Fruit fly (Drosophila melanogaster): ENCODE results near the gene PH4alphaSG1.

Gene PH4alphaSG1

DNA sequence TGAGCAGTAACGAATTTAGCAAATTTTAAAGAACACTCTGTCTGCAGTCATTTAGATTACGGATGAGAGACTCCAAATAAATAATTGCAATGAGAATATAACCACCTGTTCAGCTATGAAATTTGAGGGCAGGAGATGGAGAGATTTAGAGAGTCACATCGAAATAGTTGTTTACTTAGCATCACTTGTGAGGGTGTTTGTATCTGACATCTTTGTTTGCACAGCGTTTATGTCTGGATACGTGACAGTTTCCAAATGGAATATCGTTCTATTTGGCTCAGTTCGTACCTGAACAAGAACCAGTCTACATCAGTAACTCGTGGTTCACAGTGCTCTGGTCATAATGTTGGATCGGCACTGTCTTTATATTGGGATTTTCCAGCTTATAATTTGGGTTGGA is 15.7 kb downstream of the PH4alphaSG1 start, which contains the start of gene PH4alphaSG2 (continued):
- peak; percentile 67 for TF ChIP-seq sens (GFP tag)
- no peak for TF ChIP-seq odd (GFP tag; optimal IDR thresholded peaks at IDR 0.05)
- no peak for TF ChIP-seq Ets97D (GFP tag; optimal IDR thresholded peaks at IDR 0.05)
- TF ChIP-seq CG31441 (GFP tag; IDR thresholded peaks at IDR 0.05), result no peak
- TF ChIP-seq Aef1 (GFP tag; IDR thresholded peaks at IDR 0.05), result no peak
- TF ChIP-seq fd102C (GFP tag; optimal IDR thresholded peaks at IDR 0.05), result no peak
- TF ChIP-seq TFAM (GFP tag; optimal IDR thresholded peaks at IDR 0.05), result no peak
- TF ChIP-seq sr (GFP tag; IDR thresholded peaks at IDR 0.05), result no peak
- TF ChIP-seq knrl (GFP tag; IDR thresholded peaks at IDR 0.05; ENCODE audit: partially characterized antibody), result no peak
- TF ChIP-seq BtbVII (GFP tag; optimal IDR thresholded peaks at IDR 0.05), result no peak
- no peak for TF ChIP-seq CG30431 (GFP tag; optimal IDR thresholded peaks at IDR 0.05)
- TF ChIP-seq Sin3A (optimal IDR thresholded peaks at IDR 0.05), result no peak
- no peak for TF ChIP-seq GATAe (GFP tag; conservative IDR thresholded peaks at IDR 0.05)
- TF ChIP-seq crol (GFP tag; IDR thresholded peaks at IDR 0.05), result no peak
- peak; percentile 71 for TF ChIP-seq CG18599 (GFP tag; optimal IDR thresholded peaks at IDR 0.05)
- no peak for TF ChIP-seq NfI (GFP tag; optimal IDR thresholded peaks at IDR 0.05)
- no peak for TF ChIP-seq Lpt (GFP tag; optimal IDR thresholded peaks at IDR 0.05)
- TF ChIP-seq NC2α (GFP tag; optimal IDR thresholded peaks at IDR 0.05), result no peak
- no peak for TF ChIP-seq CG6272 (GFP tag; IDR thresholded peaks at IDR 0.05)
- peak; percentile 17 for TF ChIP-seq luna (GFP tag; optimal IDR thresholded peaks at IDR 0.05)
- no peak for TF ChIP-seq CG8924 (tag; optimal IDR thresholded peaks at IDR 0.05)
- TF ChIP-seq CG4617 (GFP tag; optimal IDR thresholded peaks at IDR 0.05; ENCODE audit: borderline replicate concordance), result no peak
- no peak for TF ChIP-seq CG12236 (GFP tag; optimal IDR thresholded peaks at IDR 0.05)
- TF ChIP-seq HLH54F (GFP tag; optimal IDR thresholded peaks at IDR 0.05), result no peak
- TF ChIP-seq maf-S (GFP tag; optimal IDR thresholded peaks at IDR 0.05), result no peak
- TF ChIP-seq gce (GFP tag; IDR thresholded peaks at IDR 0.05), result no peak
- TF ChIP-seq CG4424 (GFP tag; optimal IDR thresholded peaks at IDR 0.05), result no peak
- TF ChIP-seq onecut (GFP tag; IDR thresholded peaks at IDR 0.05), result no peak; the same call in 1 of the 2 replicates
- TF ChIP-seq Doc2 (GFP tag; IDR thresholded peaks at IDR 0.05), result no peak
- TF ChIP-seq CG15479 (GFP tag; optimal IDR thresholded peaks at IDR 0.05), result no peak
- no peak for TF ChIP-seq CG31388 (GFP tag; optimal IDR thresholded peaks at IDR 0.05)
- TF ChIP-seq Opbp (GFP tag; IDR thresholded peaks at IDR 0.05; ENCODE audit: partially characterized antibody), result no peak
- no peak for TF ChIP-seq Bgb (GFP tag; IDR thresholded peaks at IDR 0.05; ENCODE audit: partially characterized antibody)
- 0 out of 2 replicates have a peak, but pooled peaks have one; percentile 25 for TF ChIP-seq Xrp1 (GFP tag; IDR thresholded peaks at IDR 0.05)
- no peak for TF ChIP-seq Bdp1 (GFP tag; optimal IDR thresholded peaks at IDR 0.05)
- no peak for TF ChIP-seq CG43689 (GFP tag; IDR thresholded peaks at IDR 0.05)
- no peak for TF ChIP-seq az2 (GFP tag; optimal IDR thresholded peaks at IDR 0.05)

DNA sequence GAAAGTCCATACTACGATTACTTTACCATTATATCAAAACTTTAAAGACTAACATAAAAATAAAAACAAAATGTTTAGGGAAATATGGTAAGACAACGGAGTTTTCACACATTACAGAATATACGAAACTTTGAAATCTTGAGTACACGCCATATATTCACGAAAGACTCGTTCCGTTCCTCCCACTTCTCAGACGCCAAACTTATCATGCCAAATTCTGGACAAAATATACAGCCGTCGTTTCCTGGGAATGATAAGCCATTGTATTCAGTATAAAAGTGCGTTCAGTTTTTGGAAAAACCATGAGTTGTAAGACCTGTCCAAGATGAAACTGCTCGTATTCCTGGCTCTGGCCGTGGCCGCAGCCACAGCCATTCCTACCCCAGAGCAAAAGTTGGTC is 16.8 kb downstream of the PH4alphaSG1 start, which contains the start of gene Jon99Fi:
Gene Jon99Fi, plus strand, starts transcription at position 301 of the 400 bp plus-strand sequence.
- peak; percentile 4 for TF ChIP-seq lilli (GFP tag; optimal IDR thresholded peaks at IDR 0.05)
- no peak for TF ChIP-seq fru (optimal IDR thresholded peaks at IDR 0.05)
- no peak for TF ChIP-seq CG15601 (tag; optimal IDR thresholded peaks at IDR 0.05)

DNA sequence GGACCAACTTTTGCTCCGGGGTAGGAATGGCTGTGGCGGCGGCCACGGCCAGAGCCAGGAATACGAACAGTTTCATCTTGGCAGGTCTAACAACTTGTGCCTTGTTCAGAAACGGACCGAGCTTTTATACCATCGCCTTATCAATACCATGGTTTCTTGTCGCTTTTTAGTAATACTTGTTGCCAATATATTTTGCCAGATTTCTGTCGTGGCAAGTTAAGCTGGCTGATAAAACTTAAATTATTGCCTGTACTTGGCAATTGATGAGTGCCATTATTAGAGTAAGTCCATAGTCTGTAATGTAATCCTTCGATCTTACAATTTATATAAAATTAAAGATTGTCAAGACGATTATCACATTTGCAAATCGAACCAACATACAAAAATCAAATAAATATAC is 17.6 kb downstream of the PH4alphaSG1 start, which contains the start of gene Jon99Fii:
Gene Jon99Fii, minus strand, starts transcription at position 101 of the 400 bp plus-strand sequence.
- no peak for TF ChIP-seq Drgx (GFP tag; IDR thresholded peaks at IDR 0.05)
- no peak for TF ChIP-seq CG7987 (GFP tag; optimal IDR thresholded peaks at IDR 0.05)
- TF ChIP-seq CG13296 (GFP tag; optimal IDR thresholded peaks at IDR 0.05), result no peak
- no peak for TF ChIP-seq Spps (tag; optimal IDR thresholded peaks at IDR 0.05)
- no peak for TF ChIP-seq pros (GFP tag; optimal IDR thresholded peaks at IDR 0.05)
- no peak for TF ChIP-seq Elba2 (GFP tag; optimal IDR thresholded peaks at IDR 0.05)
- no peak for TF ChIP-seq toy (GFP tag; IDR thresholded peaks at IDR 0.05)
- no peak for TF ChIP-seq Abd-B (GFP tag; optimal IDR thresholded peaks at IDR 0.05)
- no peak for TF ChIP-seq Hr51 (GFP tag; optimal IDR thresholded peaks at IDR 0.05)
- no peak for TF ChIP-seq HHEX (GFP tag; optimal IDR thresholded peaks at IDR 0.05)
- TF ChIP-seq pnt (GFP tag; optimal IDR thresholded peaks at IDR 0.05), result no peak
- no peak for TF ChIP-seq Lhr (GFP tag; optimal IDR thresholded peaks at IDR 0.05)
- TF ChIP-seq vvl (GFP tag; IDR thresholded peaks at IDR 0.05), result no peak
